Fruit fly (Drosophila melanogaster) whole organism, embryonic: Measurements from ENCODE around the gene CG5521.

ENCODE experiments used
- Aef1 ChIP-seq: fragments of 200-800 bp; sonication (Bioruptor generic); IDR thresholded peaks from 3 replicates; pipeline ENCODE4 v1.3.6; 2022; ENCODE audit warnings: missing biosample characterization, missing genetic modification characterization
- B-H1 ChIP-seq: fragments of 200-800 bp; sonication (Bioruptor generic); IDR thresholded peaks from 3 replicates; pipeline ENCODE4 v1.3.6; 2022; ENCODE audit warnings: missing biosample characterization, missing genetic modification characterization
- CG10274 ChIP-seq: fragments of 200-800 bp; sonication (Bioruptor generic); optimal IDR thresholded peaks from 3 replicates; lab custom pipeline; 2017; ENCODE audit warnings: missing biosample characterization, mild to moderate bottlenecking, missing genetic modification characterization
- CG10431 ChIP-seq: fragments of 200-800 bp; sonication (Bioruptor generic); optimal IDR thresholded peaks from 3 replicates; lab custom pipeline; 2018; ENCODE audit warnings: missing biosample characterization, mild to moderate bottlenecking, missing genetic modification characterization
- CG10543 ChIP-seq: fragments of 200-800 bp; sonication (Bioruptor generic); optimal IDR thresholded peaks from 3 replicates; lab custom pipeline; 2017; ENCODE audit warnings: missing biosample characterization, mild to moderate bottlenecking, missing genetic modification characterization, moderate library complexity
- CG12236 ChIP-seq: fragments of 200-800 bp; sonication (Bioruptor generic); optimal IDR thresholded peaks from 2 replicates; lab custom pipeline; 2016; ENCODE audit warnings: missing biosample characterization, missing genetic modification characterization
- CG14710 ChIP-seq: fragments of 200-800 bp; sonication (Bioruptor generic); optimal IDR thresholded peaks from 3 replicates; lab custom pipeline; 2019; ENCODE audit warnings: missing biosample characterization, mild to moderate bottlenecking, missing genetic modification characterization, moderate library complexity
- CG15269 ChIP-seq: fragments of 200-800 bp; sonication (Bioruptor generic); optimal IDR thresholded peaks from 2 replicates; lab custom pipeline; 2018; ENCODE audit warnings: missing biosample characterization, mild to moderate bottlenecking, missing genetic modification characterization, moderate library complexity
- CG16779 ChIP-seq: fragments of 200-800 bp; sonication (Bioruptor generic); IDR thresholded peaks from 2 replicates; pipeline ENCODE4 v1.3.6; 2022; ENCODE audit warnings: missing biosample characterization, missing genetic modification characterization
- CG18764 ChIP-seq: fragments of 200-800 bp; sonication (Bioruptor generic); optimal IDR thresholded peaks from 3 replicates; lab custom pipeline; 2016; ENCODE audit warnings: missing biosample characterization, missing genetic modification characterization
- CG31388 ChIP-seq: fragments of 200-800 bp; sonication (Bioruptor generic); optimal IDR thresholded peaks from 2 replicates; lab custom pipeline; 2016; ENCODE audit warnings: missing biosample characterization, missing genetic modification characterization
- CG3163 ChIP-seq: fragments of 200-800 bp; sonication (Bioruptor generic); optimal IDR thresholded peaks from 3 replicates; lab custom pipeline; 2016; ENCODE audit warnings: missing biosample characterization, missing genetic modification characterization
- CG3726 ChIP-seq: fragments of 200-800 bp; sonication (Bioruptor generic); IDR thresholded peaks from 3 replicates; pipeline ENCODE4, ENCODE4 v1.3.6; 2022; ENCODE audit warnings: missing biosample characterization, missing genetic modification characterization
- CG4707 ChIP-seq: fragments of 200-800 bp; sonication (Bioruptor generic); optimal IDR thresholded peaks from 2 replicates; lab custom pipeline; 2018; ENCODE audit warnings: missing biosample characterization, mild to moderate bottlenecking, missing genetic modification characterization, moderate library complexity
- CG5245 ChIP-seq: fragments of 200-800 bp; sonication (Bioruptor generic); optimal IDR thresholded peaks from 3 replicates; lab custom pipeline; 2016; ENCODE audit warnings: missing biosample characterization, missing genetic modification characterization
- CG6654 ChIP-seq: fragments of 200-800 bp; sonication (Bioruptor generic); optimal IDR thresholded peaks from 2 replicates; lab custom pipeline; 2017; ENCODE audit warnings: missing biosample characterization, mild to moderate bottlenecking, missing genetic modification characterization
- CG7271 ChIP-seq: fragments of 200-800 bp; sonication (Bioruptor generic); optimal IDR thresholded peaks from 2 replicates; lab custom pipeline; 2018; ENCODE audit warnings: missing biosample characterization, mild to moderate bottlenecking, missing genetic modification characterization, moderate library complexity
- CG7963 ChIP-seq: fragments of 200-800 bp; sonication (Bioruptor generic); IDR thresholded peaks from 3 replicates; pipeline ENCODE4 v1.3.6; 2022; ENCODE audit warnings: missing biosample characterization, missing genetic modification characterization; ENCODE audit not compliant: partially characterized antibody
- CG9727 ChIP-seq: fragments of 200-800 bp; sonication (Bioruptor generic); optimal IDR thresholded peaks from 3 replicates; lab custom pipeline; 2017; ENCODE audit warnings: missing biosample characterization, mild to moderate bottlenecking, missing genetic modification characterization
- CG9797 ChIP-seq: fragments of 200-800 bp; sonication (Bioruptor generic); optimal IDR thresholded peaks from 3 replicates; lab custom pipeline; 2018; ENCODE audit warnings: missing biosample characterization, mild to moderate bottlenecking, missing genetic modification characterization
- D19A ChIP-seq: fragments of 200-800 bp; optimal IDR thresholded peaks from 3 replicates; lab custom pipeline; 2019; ENCODE audit warnings: missing biosample characterization, mild to moderate bottlenecking, missing genetic modification characterization, moderate library complexity
- Dbx ChIP-seq: fragments of 200-800 bp; sonication (Bioruptor generic); IDR thresholded peaks from 3 replicates; pipeline ENCODE4 v1.3.6; 2022; ENCODE audit warnings: missing biosample characterization, missing genetic modification characterization
- Dek ChIP-seq: fragments of 200-800 bp; sonication (Bioruptor generic); optimal IDR thresholded peaks from 3 replicates; lab custom pipeline; 2019; ENCODE audit warnings: missing biosample characterization, mild to moderate bottlenecking, missing genetic modification characterization, moderate library complexity
- Fer1 ChIP-seq: fragments of 200-800 bp; sonication (Bioruptor generic); optimal IDR thresholded peaks from 2 replicates; lab custom pipeline; 2017; ENCODE audit warnings: missing biosample characterization, mild to moderate bottlenecking, missing genetic modification characterization
- Fer3 ChIP-seq: fragments of 200-800 bp; sonication (Bioruptor generic); optimal IDR thresholded peaks from 2 replicates; lab custom pipeline; 2018; ENCODE audit warnings: missing biosample characterization, mild to moderate bottlenecking, missing genetic modification characterization, moderate library complexity
- GATAe ChIP-seq: fragments of 200-800 bp; sonication (Bioruptor generic); conservative IDR thresholded peaks from 2 replicates; pipeline ENCODE4 v1.3.6; 2022; ENCODE audit warnings: missing biosample characterization, missing genetic modification characterization
- HLHmδ ChIP-seq: fragments of 200-800 bp; sonication (Bioruptor generic); optimal IDR thresholded peaks from 2 replicates; lab custom pipeline; 2018; ENCODE audit warnings: missing biosample characterization, mild to moderate bottlenecking, missing genetic modification characterization, moderate library complexity
- Hey ChIP-seq: fragments of 200-800 bp; sonication (Bioruptor generic); optimal IDR thresholded peaks from 3 replicates; lab custom pipeline; 2018; ENCODE audit warnings: missing biosample characterization, mild to moderate bottlenecking, missing genetic modification characterization
- Ravus ChIP-seq: fragments of 200-800 bp; sonication (Bioruptor generic); IDR thresholded peaks from 2 replicates; pipeline ENCODE4 v1.3.6; 2022; ENCODE audit warnings: missing biosample characterization, missing genetic modification characterization
- Scr ChIP-seq: fragments of 200-800 bp; sonication (Bioruptor generic); IDR thresholded peaks from 2 replicates; pipeline ENCODE4 v1.3.6; 2022; ENCODE audit warnings: missing biosample characterization, missing genetic modification characterization; ENCODE audit not compliant: partially characterized antibody
- Sry-δ ChIP-seq: fragments of 200-800 bp; sonication (Bioruptor generic); optimal IDR thresholded peaks from 2 replicates; lab custom pipeline; 2016; ENCODE audit warnings: missing biosample characterization, missing genetic modification characterization
- ap ChIP-seq: fragments of 200-800 bp; sonication (Bioruptor generic); IDR thresholded peaks from 2 replicates; pipeline ENCODE4 v1.3.6; 2022; ENCODE audit warnings: missing biosample characterization, missing genetic modification characterization
- cad ChIP-seq: fragments of >200 bp; optimal IDR thresholded peaks from 2 replicates; lab custom pipeline; 2017; ENCODE audit warnings: missing biosample characterization, missing genetic modification characterization
- da ChIP-seq: fragments of 200-800 bp; sonication (Bioruptor generic); optimal IDR thresholded peaks from 2 replicates; lab custom pipeline; 2016; ENCODE audit warnings: missing biosample characterization, missing genetic modification characterization
- esg ChIP-seq: fragments of 200-800 bp; sonication (Bioruptor generic); conservative IDR thresholded peaks from 2 replicates; pipeline ENCODE4 v1.3.6; 2022; ENCODE audit warnings: missing biosample characterization, missing genetic modification characterization
- fd3F ChIP-seq: fragments of 200-800 bp; sonication (Bioruptor generic); optimal IDR thresholded peaks from 2 replicates; lab custom pipeline; 2018; ENCODE audit warnings: missing biosample characterization, mild to moderate bottlenecking, missing genetic modification characterization, moderate library complexity
- fd64A ChIP-seq: fragments of 200-800 bp; sonication (Bioruptor generic); optimal IDR thresholded peaks from 3 replicates; lab custom pipeline; 2018; ENCODE audit warnings: missing biosample characterization, mild to moderate bottlenecking, missing genetic modification characterization
- fd96Cb ChIP-seq: fragments of 200-800 bp; sonication (Bioruptor generic); optimal IDR thresholded peaks from 2 replicates; lab custom pipeline; 2018; ENCODE audit warnings: missing biosample characterization, mild to moderate bottlenecking, missing genetic modification characterization, moderate library complexity
- fru ChIP-seq: fragments of >200 bp; optimal IDR thresholded peaks from 2 replicates; lab custom pipeline; 2017
- gce ChIP-seq: fragments of 200-800 bp; sonication (Bioruptor generic); IDR thresholded peaks from 3 replicates; pipeline ENCODE4 v1.3.6; 2022; ENCODE audit warnings: missing biosample characterization, missing genetic modification characterization
- her ChIP-seq: fragments of 200-800 bp; sonication (Bioruptor generic); optimal IDR thresholded peaks from 2 replicates; lab custom pipeline; 2016; ENCODE audit warnings: missing biosample characterization, missing genetic modification characterization
- jing ChIP-seq: fragments of 200-800 bp; sonication (Bioruptor generic); optimal IDR thresholded peaks from 2 replicates; lab custom pipeline; 2018; ENCODE audit warnings: missing biosample characterization, mild to moderate bottlenecking, missing genetic modification characterization
- lola ChIP-seq, 3 experiments: fragments of >200 bp in 2 of 3; fragments of 200-800 bp in 1 of 3; sonication (Bioruptor generic) in 1 of 3; optimal IDR thresholded peaks; 2 replicates each; lab custom pipeline; 2017 to 2019; ENCODE audit warnings: missing biosample characterization in 3 of 3, missing genetic modification characterization in 3 of 3, mild to moderate bottlenecking in 1 of 3, moderate library complexity in 1 of 3
- mirr ChIP-seq: fragments of 200-800 bp; sonication (Bioruptor generic); optimal IDR thresholded peaks from 3 replicates; lab custom pipeline; 2018; ENCODE audit warnings: missing biosample characterization, mild to moderate bottlenecking, missing genetic modification characterization
- mld ChIP-seq: fragments of 200-800 bp; sonication (Bioruptor generic); IDR thresholded peaks from 3 replicates; pipeline ENCODE4 v1.3.6; 2022; ENCODE audit warnings: missing biosample characterization, missing genetic modification characterization; ENCODE audit not compliant: partially characterized antibody
- oc ChIP-seq: fragments of 200-800 bp; sonication (Bioruptor generic); optimal IDR thresholded peaks from 2 replicates; lab custom pipeline; 2018; ENCODE audit warnings: missing biosample characterization, mild to moderate bottlenecking, missing genetic modification characterization, moderate library complexity
- pan ChIP-seq, 4 experiments: fragments of >200 bp in 3 of 4; fragments of 200-800 bp in 1 of 4; sonication (Bioruptor generic) in 1 of 4; optimal IDR thresholded peaks in 3 of 4; IDR thresholded peaks in 1 of 4; 2 replicates each; pipeline versions ENCODE4 v1.3.6 to Lab custom; 2017 to 2022; ENCODE audit warnings: missing biosample characterization in 2 of 4, missing genetic modification characterization in 2 of 4, mixed read lengths in 1 of 4
- schlank ChIP-seq: fragments of 200-800 bp; sonication (Bioruptor generic); optimal IDR thresholded peaks from 2 replicates; lab custom pipeline; 2018; ENCODE audit warnings: missing biosample characterization, mild to moderate bottlenecking, missing genetic modification characterization
- sim ChIP-seq: fragments of 200-800 bp; sonication (Bioruptor generic); IDR thresholded peaks from 2 replicates; pipeline ENCODE4 v1.3.6; 2022; ENCODE audit warnings: missing biosample characterization, missing genetic modification characterization
- zen ChIP-seq: fragments of 200-800 bp; sonication (Bioruptor generic); optimal IDR thresholded peaks from 3 replicates; lab custom pipeline; 2018; ENCODE audit warnings: missing biosample characterization, mild to moderate bottlenecking, missing genetic modification characterization, moderate library complexity

The CG5521 gene

dm6 chr3R:26989802-26990509 is 23.2 kb downstream of the CG5521 start, which contains the start of gene CG31076 (continued):
- TF ChIP-seq Dek (tag; lab: Kevin White, UChicago) (peak; percentile 7), fd96Cb (no peak), CG7271 (tag; lab: Kevin White, UChicago) (no peak), da (GFP tag; lab: Kevin White, UChicago) (no peak), D19A (tag; lab: Kevin White, UChicago) (peak; percentile 86), CG16779 (GFP tag; lab: Robert Waterston, UW) (no peak), schlank (no peak), Hey (tag; lab: Kevin White, UChicago) (no peak), her (GFP tag; lab: Kevin White, UChicago) (no peak), CG3163 (GFP tag; lab: Kevin White, UChicago) (no peak), Fer1 (no peak), CG4707 (GFP tag; lab: Kevin White, UChicago) (no peak), ap (GFP tag; lab: Robert Waterston, UW) (no peak), Dbx (GFP tag; lab: Robert Waterston, UW) (no peak), CG9727 (no peak), cad (no peak), CG18764 (GFP tag; lab: Kevin White, UChicago) (no peak), CG7963 (GFP tag; lab: Robert Waterston, UW) (no peak), CG12236 (GFP tag; lab: Kevin White, UChicago) (no peak), gce (GFP tag; lab: Robert Waterston, UW) (no peak), CG3726 (GFP tag; lab: Robert Waterston, UW) (no peak), CG10274 (no peak), Sry-δ (GFP tag; lab: Kevin White, UChicago) (no peak), sim (GFP tag; lab: Robert Waterston, UW) (no peak), HLHmδ (GFP tag; lab: Kevin White, UChicago) (no peak), Ravus (GFP tag; lab: Robert Waterston, UW) (no peak), mirr (GFP tag; lab: Kevin White, UChicago) (no peak), mld (GFP tag; lab: Robert Waterston, UW) (no peak), fru (lab: Kevin White, UChicago) (no peak), jing (GFP tag; lab: Kevin White, UChicago) (no peak), CG5245 (no peak), CG10431 (GFP tag; lab: Kevin White, UChicago) (no peak), CG9797 (GFP tag; lab: Kevin White, UChicago) (no peak), GATAe (peak; percentile 71), Scr (GFP tag; lab: Robert Waterston, UW) (no peak), oc (no peak), fd64A (GFP tag; lab: Kevin White, UChicago) (no peak), CG31388 (GFP tag; lab: Kevin White, UChicago) (no peak), zen (tag; lab: Kevin White, UChicago) (no peak), CG14710 (no peak), pan (optimal IDR thresholded peaks at IDR 0.05; lab: Kevin White, UChicago) (no peak), pan (GFP tag; optimal IDR thresholded peaks at IDR 0.05 in 1 of 2, IDR thresholded peaks at IDR 0.05 in 1 of 2) (no peak), Aef1 (no peak), esg (GFP tag; lab: Robert Waterston, UW) (no peak), CG6654 (GFP tag; lab: Kevin White, UChicago) (no peak), CG15269 (tag; lab: Kevin White, UChicago) (peak; percentile 47), fd3F (no peak), lola (GFP tag; optimal IDR thresholded peaks at IDR 0.05; lab: Kevin White, UChicago) (no peak), CG10543 (GFP tag; lab: Kevin White, UChicago) (peak; percentile 47), B-H1 (GFP tag; lab: Robert Waterston, UW) (no peak), Fer3 (tag; lab: Kevin White, UChicago) (peak; percentile 14)
